Worm (Caenorhabditis elegans) whole organism, L1 larva: ENCODE measurements around the gene oig-3.

Source experiments
- C16A3.4 ChIP-seq: fragments of 150-350 bp; optimal IDR thresholded peaks from 2 replicates; lab custom pipeline; 2014; ENCODE audit warnings: missing biosample characterization, missing genetic modification characterization
- efl-3 ChIP-seq: fragments of 200-800 bp; sonication (Bioruptor generic); optimal IDR thresholded peaks from 2 replicates; lab custom pipeline; 2018; ENCODE audit warnings: mild to moderate bottlenecking, missing genetic modification characterization, missing compliant biosample characterization
- elt-3 ChIP-seq, 6 experiments: fragments of 150-350 bp in 1 of 6; sonication (generic microtip); optimal IDR thresholded peaks; 2 replicates each; lab custom pipeline; 2017 to 2018; ENCODE audit warnings: missing biosample characterization in 6 of 6, missing genetic modification characterization in 6 of 6, inconsistent platforms in 1 of 6
- nhr-12 ChIP-seq: sonication (generic microtip); optimal IDR thresholded peaks from 2 replicates; lab custom pipeline; 2017; ENCODE audit warnings: missing biosample characterization, missing genetic modification characterization
- nhr-19 ChIP-seq: fragments of 200-800 bp; sonication (Bioruptor generic); conservative IDR thresholded peaks from 2 replicates; pipeline ENCODE4 v1.3.6; 2022; ENCODE audit warnings: missing genetic modification characterization, missing compliant biosample characterization
- nhr-77 ChIP-seq: fragments of 150-350 bp; optimal IDR thresholded peaks from 2 replicates; lab custom pipeline; 2014; ENCODE audit warnings: missing biosample characterization, missing genetic modification characterization
- unc-86 ChIP-seq: sonication (generic microtip); optimal IDR thresholded peaks from 2 replicates; lab custom pipeline; 2016; ENCODE audit warnings: missing genetic modification characterization, missing compliant biosample characterization

ce11 chrV:14686231-14687105 lies 43.0 kb upstream of the oig-3 start:
- TF ChIP-seq elt-3 (tag; optimal IDR thresholded peaks at IDR 0.05; lab: Kevin White, UChicago) (no peak), efl-3 (no peak), C16A3.4 (tag; lab: Kevin White, UChicago) (no peak), unc-86 (tag; lab: Kevin White, UChicago) (no peak), nhr-12 (tag; lab: Kevin White, UChicago) (no peak), nhr-19 (GFP tag; lab: Robert Waterston, UW) (no peak), nhr-77 (tag; lab: Kevin White, UChicago) (no peak)
